Worm (Caenorhabditis elegans): ENCODE measurements around the gene W09D10.5.

DNA sequence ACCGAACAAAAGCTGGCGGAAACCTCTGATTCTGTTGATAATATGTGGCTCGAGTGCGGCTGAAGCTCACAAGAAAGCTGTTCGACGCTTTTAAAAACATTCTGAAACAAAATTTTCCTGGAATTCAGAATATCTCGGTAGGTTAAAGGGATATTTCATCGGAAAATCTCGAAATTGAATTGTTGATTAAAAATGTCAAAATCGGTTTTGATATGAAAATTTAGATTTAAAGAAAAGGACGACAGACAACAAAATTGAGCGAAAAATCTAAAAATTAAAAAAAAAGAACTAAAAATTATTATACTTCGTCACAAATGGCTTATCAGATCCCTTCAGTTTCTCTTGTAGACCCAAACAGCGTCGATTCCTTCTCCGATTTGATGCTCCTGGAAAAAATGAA is 10.9 kb downstream of the W09D10.5 start, which contains the start of gene Y39A1A.20:
- TF ChIP-seq ztf-29 (GFP tag; IDR thresholded peaks at IDR 0.05) = no peak
- no peak for TF ChIP-seq klf-2 (GFP tag; conservative IDR thresholded peaks at IDR 0.05)

Data from whole organism, midembryonic.